Worm (Caenorhabditis elegans) whole organism, L3 larva: Measurements from ENCODE around the gene ensh-1.

Experiments used
- R02D3.7 ChIP-seq: fragments of 150-350 bp; optimal IDR thresholded peaks from 2 replicates; lab custom pipeline; 2014; ENCODE audit warnings: missing biosample characterization, missing genetic modification characterization
- ceh-16 ChIP-seq: sonication (generic microtip); optimal IDR thresholded peaks from 2 replicates; lab custom pipeline; 2017; ENCODE audit warnings: missing biosample characterization, missing genetic modification characterization
- ceh-28 ChIP-seq: fragments of 150-350 bp; optimal IDR thresholded peaks from 2 replicates; lab custom pipeline; 2014; ENCODE audit warnings: missing biosample characterization, missing genetic modification reagents, missing genetic modification characterization
- ceh-82 ChIP-seq: fragments of 150-350 bp; optimal IDR thresholded peaks from 2 replicates; lab custom pipeline; 2014; ENCODE audit warnings: missing biosample characterization, missing genetic modification characterization
- ceh-9 ChIP-seq: sonication (generic microtip); optimal IDR thresholded peaks from 2 replicates; lab custom pipeline; 2018; ENCODE audit warnings: missing biosample characterization, missing genetic modification characterization
- daf-12 ChIP-seq: fragments of 150-350 bp; optimal IDR thresholded peaks from 2 replicates; lab custom pipeline; 2014; ENCODE audit warnings: missing biosample characterization, missing genetic modification reagents, missing genetic modification characterization
- egl-27 ChIP-seq: sonication (generic microtip); optimal IDR thresholded peaks from 4 replicates; lab custom pipeline; 2017; ENCODE audit warnings: missing biosample characterization, missing genetic modification reagents, missing genetic modification characterization
- egl-5 ChIP-seq: fragments of 150-350 bp; optimal IDR thresholded peaks from 2 replicates; lab custom pipeline; 2017; ENCODE audit warnings: missing biosample characterization, missing genetic modification reagents, missing genetic modification characterization, inconsistent platforms
- elt-1 ChIP-seq: fragments of 150-350 bp; optimal IDR thresholded peaks from 2 replicates; lab custom pipeline; 2014; ENCODE audit warnings: missing biosample characterization, missing genetic modification characterization
- elt-2 ChIP-seq: sonication (generic microtip); optimal IDR thresholded peaks from 2 replicates; lab custom pipeline; 2016; ENCODE audit warnings: missing genetic modification reagents, mild to moderate bottlenecking, missing genetic modification characterization, missing compliant biosample characterization
- fkh-10 ChIP-seq: sonication (generic microtip); optimal IDR thresholded peaks from 2 replicates; lab custom pipeline; 2017; ENCODE audit warnings: missing biosample characterization, missing genetic modification reagents, missing genetic modification characterization
- fkh-2 ChIP-seq: fragments of 150-350 bp; optimal IDR thresholded peaks from 2 replicates; lab custom pipeline; 2014; ENCODE audit warnings: missing biosample characterization, missing genetic modification reagents, missing genetic modification characterization
- hmg-11 ChIP-seq: sonication (generic microtip); optimal IDR thresholded peaks from 2 replicates; lab custom pipeline; 2016; ENCODE audit warnings: missing genetic modification characterization, missing compliant biosample characterization
- jun-1 ChIP-seq: fragments of 150-350 bp; optimal IDR thresholded peaks from 2 replicates; lab custom pipeline; 2014; ENCODE audit warnings: missing biosample characterization, missing genetic modification reagents, missing genetic modification characterization
- lin-15B ChIP-seq: fragments of 150-350 bp; optimal IDR thresholded peaks from 2 replicates; lab custom pipeline; 2014; ENCODE audit warnings: missing biosample characterization, missing genetic modification characterization
- lin-39 ChIP-seq: fragments of 150-350 bp; optimal IDR thresholded peaks from 2 replicates; lab custom pipeline; 2018; ENCODE audit warnings: missing biosample characterization, missing genetic modification reagents, missing genetic modification characterization
- lsy-12 ChIP-seq: sonication (generic microtip); optimal IDR thresholded peaks from 2 replicates; lab custom pipeline; 2016; ENCODE audit warnings: mild to moderate bottlenecking, missing genetic modification characterization, missing compliant biosample characterization
- mdl-1 ChIP-seq: fragments of 150-350 bp; optimal IDR thresholded peaks from 2 replicates; lab custom pipeline; 2014; ENCODE audit warnings: missing biosample characterization, missing genetic modification characterization
- mml-1 ChIP-seq: fragments of 150-350 bp; sonication (generic microtip); optimal IDR thresholded peaks from 3 replicates; lab custom pipeline; 2014; ENCODE audit warnings: missing biosample characterization, missing genetic modification characterization
- nfya-1 ChIP-seq: sonication (generic microtip); optimal IDR thresholded peaks from 2 replicates; lab custom pipeline; 2017; ENCODE audit warnings: missing genetic modification characterization, mild to moderate bottlenecking, missing compliant biosample characterization, antibody characterized with exemption, moderate library complexity; ENCODE audit not compliant: insufficient read depth
- nhr-11 ChIP-seq: fragments of 150-350 bp; optimal IDR thresholded peaks from 2 replicates; lab custom pipeline; 2014; ENCODE audit warnings: missing biosample characterization, missing genetic modification characterization
- nhr-25 ChIP-seq: sonication (generic microtip); optimal IDR thresholded peaks from 2 replicates; lab custom pipeline; 2017; ENCODE audit warnings: missing biosample characterization, missing genetic modification characterization
- nhr-43 ChIP-seq: sonication (generic microtip); optimal IDR thresholded peaks from 2 replicates; lab custom pipeline; 2016; ENCODE audit warnings: mild to moderate bottlenecking, missing genetic modification characterization, missing compliant biosample characterization; ENCODE audit not compliant: poor library complexity, severe bottlenecking
- nhr-67 ChIP-seq: fragments of 150-350 bp; optimal IDR thresholded peaks from 2 replicates; lab custom pipeline; 2014; ENCODE audit warnings: missing biosample characterization, missing genetic modification characterization
- pqm-1 ChIP-seq: fragments of 150-350 bp; optimal IDR thresholded peaks from 2 replicates; lab custom pipeline; 2017; ENCODE audit warnings: missing biosample characterization, missing genetic modification characterization, inconsistent platforms
- sea-2 ChIP-seq: fragments of 150-350 bp; sonication (generic microtip); optimal IDR thresholded peaks from 4 replicates; lab custom pipeline; 2014; ENCODE audit warnings: missing biosample characterization, missing genetic modification reagents, missing genetic modification characterization
- skn-1 ChIP-seq: fragments of 150-350 bp; optimal IDR thresholded peaks from 2 replicates; lab custom pipeline; 2014; ENCODE audit warnings: missing biosample characterization, missing genetic modification characterization
- snpc-4 ChIP-seq: fragments of 150-350 bp; optimal IDR thresholded peaks from 2 replicates; lab custom pipeline; 2014; ENCODE audit warnings: missing biosample characterization, missing genetic modification characterization
- tbx-2 ChIP-seq: sonication (generic microtip); optimal IDR thresholded peaks from 2 replicates; lab custom pipeline; 2016; ENCODE audit warnings: mild to moderate bottlenecking, missing genetic modification characterization, missing compliant biosample characterization
- zag-1 ChIP-seq: fragments of 150-350 bp; optimal IDR thresholded peaks from 2 replicates; lab custom pipeline; 2014; ENCODE audit warnings: missing biosample characterization, missing genetic modification characterization

ensh-1 gene

ce11 chrX:8875867-8876266, 29.3 kb upstream of the ensh-1 start:
- TF ChIP-seq egl-27 (tag; lab: Kevin White, UChicago) (no peak), fkh-2 (no peak), ceh-28 (no peak), daf-12 (tag; lab: Kevin White, UChicago) (no peak), nhr-25 (tag; lab: Kevin White, UChicago) (peak; percentile 50), ceh-82 (tag; lab: Kevin White, UChicago) (no peak), elt-1 (peak; percentile 72)

- TF ChIP-seq zag-1 (tag; lab: Kevin White, UChicago) (no peak), elt-1 (no peak), elt-2 (tag; lab: Kevin White, UChicago) (no peak), fkh-10 (GFP tag; lab: Kevin White, UChicago) (no peak), jun-1 (tag; lab: Kevin White, UChicago) (no peak), skn-1 (tag; lab: Kevin White, UChicago) (no peak), nhr-67 (tag; lab: Kevin White, UChicago) (no peak), sea-2 (GFP tag; lab: Kevin White, UChicago) (no peak), ceh-9 (tag; lab: Kevin White, UChicago) (no peak), mml-1 (tag; lab: Kevin White, UChicago) (no peak), lin-15B (no peak), ceh-16 (no peak)
Observed at ce11 chrX:8877162-8877561, 28.0 kb upstream of the ensh-1 start.

DNA sequence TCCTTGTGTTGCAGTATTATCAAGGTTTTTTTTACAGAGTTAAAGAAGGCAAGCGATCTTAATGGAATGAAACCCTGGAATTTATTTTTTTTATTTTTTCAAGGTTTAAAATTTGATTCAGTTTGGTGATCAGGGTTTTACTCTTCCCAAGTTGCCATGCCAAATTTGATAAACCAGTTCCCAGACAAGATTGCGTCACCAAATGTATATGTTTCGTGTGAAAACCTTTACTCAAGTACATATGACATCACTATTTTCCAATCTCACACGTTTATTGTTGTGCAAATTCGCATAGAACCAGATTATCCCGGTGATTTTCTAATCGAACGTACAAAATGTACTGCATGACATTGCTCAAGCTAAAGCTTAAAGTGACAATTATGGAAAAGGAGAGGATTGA, 26.5 kb upstream of the ensh-1 start:
- TF ChIP-seq elt-2 (tag; lab: Kevin White, UChicago) (no peak), hmg-11 (no peak)

- no peak for TF ChIP-seq nhr-43 (tag; lab: Kevin White, UChicago)
- TF ChIP-seq nhr-67 (tag; lab: Kevin White, UChicago) = no peak
- TF ChIP-seq pqm-1 (tag; lab: Kevin White, UChicago) = no peak
- TF ChIP-seq lin-39 (tag; lab: Kevin White, UChicago) = no peak
- TF ChIP-seq tbx-2 (tag; lab: Kevin White, UChicago) = no peak
- TF ChIP-seq zag-1 (tag; lab: Kevin White, UChicago) = no peak
- TF ChIP-seq nhr-25 (tag; lab: Kevin White, UChicago) = no peak
- no peak for TF ChIP-seq ceh-28
- TF ChIP-seq mdl-1 (tag; lab: Kevin White, UChicago) = no peak
- TF ChIP-seq R02D3.7 (tag; lab: Kevin White, UChicago) = no peak
- TF ChIP-seq ceh-82 (tag; lab: Kevin White, UChicago) = no peak
- TF ChIP-seq nhr-11 = no peak
Observed at ce11 chrX:8879349-8879748, 25.8 kb upstream of the ensh-1 start, which contains the start of gene C06E2.2. Gene C06E2.2 (plus strand): TSS chrX:8879649.

DNA sequence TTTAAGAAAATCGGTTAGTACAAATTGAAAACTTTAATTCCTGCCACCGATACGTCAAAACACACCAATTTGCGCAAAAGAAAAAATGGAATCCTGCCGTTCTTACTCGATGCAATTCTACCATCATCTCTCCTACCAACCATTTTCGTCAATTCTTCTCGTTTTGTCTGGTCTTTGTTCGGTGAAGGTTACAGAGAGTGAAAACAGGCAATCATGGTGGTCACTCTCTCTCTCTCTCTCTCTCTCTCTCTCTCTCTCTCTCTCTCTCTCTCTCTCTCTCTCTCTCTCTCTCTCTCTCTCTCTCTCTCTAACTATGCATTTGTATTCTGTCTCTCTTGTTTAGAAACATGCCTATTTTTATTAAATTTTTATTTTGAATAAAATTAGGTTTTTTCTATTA, 23.0 kb upstream of the ensh-1 start:
- TF ChIP-seq nhr-25 (tag; lab: Kevin White, UChicago) = peak; percentile 42
- no peak for TF ChIP-seq lsy-12 (tag; lab: Kevin White, UChicago)
- TF ChIP-seq, all 47 proteins: peak for 1

ce11 chrX:8888835-8889234, 16.4 kb upstream of the ensh-1 start:
- TF ChIP-seq nfya-1 (tag; lab: Kevin White, UChicago) (peak; percentile 14), egl-5 (peak; percentile 22), nhr-25 (tag; lab: Kevin White, UChicago) (no peak)
- TF ChIP-seq, all 47 proteins: peak for 2

DNA sequence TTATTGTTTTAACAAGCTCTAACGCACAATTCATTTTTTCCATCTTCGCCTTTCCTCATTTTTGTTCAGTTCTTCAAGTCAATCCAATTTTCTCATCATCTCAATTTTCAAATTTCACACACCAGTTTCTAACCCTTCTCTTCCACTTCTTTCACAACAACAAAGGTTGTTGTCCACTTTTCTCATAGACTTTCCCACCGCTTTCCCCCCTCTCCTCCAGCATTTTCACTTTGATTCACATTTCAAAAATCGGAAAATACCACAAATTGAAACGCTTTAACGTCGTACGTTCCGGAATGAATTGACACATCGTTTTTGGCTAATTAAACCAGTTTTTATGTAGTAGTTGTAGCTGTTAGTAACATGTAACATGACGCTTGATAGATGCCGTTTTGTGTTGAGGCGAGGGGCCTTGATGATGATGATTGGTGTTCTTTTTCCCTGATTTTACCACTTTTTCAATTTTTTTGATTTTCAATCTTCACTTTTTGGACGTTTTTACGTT, 14.9 kb upstream of the ensh-1 start:
- TF ChIP-seq nhr-25 (tag; lab: Kevin White, UChicago) (no peak), pqm-1 (tag; lab: Kevin White, UChicago) (no peak), nhr-11 (no peak), hmg-11 (no peak), egl-5 (no peak), ceh-28 (no peak), ceh-16 (no peak), snpc-4 (no peak), egl-27 (tag; lab: Kevin White, UChicago) (no peak), lsy-12 (tag; lab: Kevin White, UChicago) (no peak)
